Fruit fly (Drosophila melanogaster): ENCODE results near the gene CG7872.

Gene CG7872

DNA sequence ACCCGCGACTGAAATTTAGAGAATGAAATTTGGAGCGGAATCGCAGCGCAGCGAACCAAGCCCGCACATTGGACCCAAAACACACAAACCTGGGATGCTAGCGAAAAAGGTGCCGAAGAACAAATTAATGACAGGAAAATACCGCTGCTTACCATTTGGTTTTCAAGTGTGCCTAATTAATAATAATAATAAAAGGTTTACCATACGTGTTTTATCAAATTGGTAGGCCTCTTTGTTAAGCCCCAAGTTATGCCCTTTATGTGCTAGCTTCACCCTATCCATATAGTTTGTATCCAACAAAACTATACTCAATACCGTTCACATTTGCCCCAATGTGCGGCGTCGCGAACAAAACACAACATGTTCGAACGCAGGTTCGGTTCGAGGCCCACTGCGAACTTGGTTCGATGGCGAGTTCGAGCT, 23.7 kb upstream of the CG7872 start, which contains the start of gene Ac13E (continued):
- peak; percentile 79 for TF ChIP-seq pho (GFP tag; optimal IDR thresholded peaks at IDR 0.05)
- TF ChIP-seq CG1529 (GFP tag; optimal IDR thresholded peaks at IDR 0.05) = peak; percentile 89
- TF ChIP-seq sc (optimal IDR thresholded peaks at IDR 0.05) = no peak
- TF ChIP-seq sc (GFP tag; optimal IDR thresholded peaks at IDR 0.05) = peak; percentile 84
- TF ChIP-seq CG16779 (GFP tag; IDR thresholded peaks at IDR 0.05) = 0 out of 2 replicates have a peak, but pooled peaks have one; percentile 33
- TF ChIP-seq disco-r (GFP tag; optimal IDR thresholded peaks at IDR 0.05) = peak; percentile 70
- no peak for TF ChIP-seq h (optimal IDR thresholded peaks at IDR 0.05)
- TF ChIP-seq dan (GFP tag; IDR thresholded peaks at IDR 0.05) = no peak
- peak; percentile 90 for TF ChIP-seq chn (GFP tag; optimal IDR thresholded peaks at IDR 0.05)
- peak; percentile 85 for TF ChIP-seq Hr3 (GFP tag; optimal IDR thresholded peaks at IDR 0.05)
- peak; percentile 58; the same call in 1 of the 2 replicates for TF ChIP-seq Doc2 (GFP tag; IDR thresholded peaks at IDR 0.05)
- peak; percentile 82 for TF ChIP-seq H2.0 (GFP tag; IDR thresholded peaks at IDR 0.05)
- peak; percentile 71 for TF ChIP-seq trh (GFP tag; optimal IDR thresholded peaks at IDR 0.05)
- peak; percentile 91 for TF ChIP-seq CG8924 (tag; optimal IDR thresholded peaks at IDR 0.05)
- TF ChIP-seq esg (GFP tag; conservative IDR thresholded peaks at IDR 0.05) = peak; percentile 74
- peak; percentile 92 for TF ChIP-seq PHDP (tag; optimal IDR thresholded peaks at IDR 0.05)
- TF ChIP-seq D19B (GFP tag; optimal IDR thresholded peaks at IDR 0.05) = peak; percentile 81
- TF ChIP-seq HHEX (GFP tag; optimal IDR thresholded peaks at IDR 0.05) = peak; percentile 89
- TF ChIP-seq usp (GFP tag; optimal IDR thresholded peaks at IDR 0.05) = no peak
- 0 out of 4 replicates have a peak, but pooled peaks have one; percentile 22 for TF ChIP-seq chinmo (GFP tag; IDR thresholded peaks at IDR 0.05; ENCODE audit: partially characterized antibody)
- peak; percentile 82 for TF ChIP-seq Ada2b (GFP tag; IDR thresholded peaks at IDR 0.05)
- peak; percentile 90 for TF ChIP-seq CG13775 (GFP tag; optimal IDR thresholded peaks at IDR 0.05)
- TF ChIP-seq NK7.1 (GFP tag; optimal IDR thresholded peaks at IDR 0.05) = peak; percentile 43
- peak; percentile 72 for TF ChIP-seq vnd (GFP tag; IDR thresholded peaks at IDR 0.05; ENCODE audit: partially characterized antibody)
- TF ChIP-seq ewg (GFP tag; optimal IDR thresholded peaks at IDR 0.05) = peak; percentile 76
- peak; percentile 83 for TF ChIP-seq CG4328 (GFP tag; optimal IDR thresholded peaks at IDR 0.05)
- peak; percentile 88 for TF ChIP-seq croc (GFP tag; conservative IDR thresholded peaks at IDR 0.05)
- TF ChIP-seq Scr (GFP tag; IDR thresholded peaks at IDR 0.05; ENCODE audit: partially characterized antibody) = peak; percentile 57
- peak; percentile 73; the same call in 1 of the 2 replicates for TF ChIP-seq klu (GFP tag; IDR thresholded peaks at IDR 0.05)
- peak; percentile 58 for TF ChIP-seq CG3995 (GFP tag; optimal IDR thresholded peaks at IDR 0.05)
- peak; percentile 94 for TF ChIP-seq Fer1 (GFP tag; optimal IDR thresholded peaks at IDR 0.05)
- peak; percentile 94 for TF ChIP-seq CG7839 (tag; optimal IDR thresholded peaks at IDR 0.05)
- peak; percentile 93 for TF ChIP-seq CG18599 (GFP tag; optimal IDR thresholded peaks at IDR 0.05)
- TF ChIP-seq pzg (GFP tag; optimal IDR thresholded peaks at IDR 0.05) = no peak
- TF ChIP-seq CG7745 (tag; optimal IDR thresholded peaks at IDR 0.05) = no peak
- TF ChIP-seq zf30C (GFP tag; optimal IDR thresholded peaks at IDR 0.05) = no peak
- TF ChIP-seq ind (GFP tag; optimal IDR thresholded peaks at IDR 0.05) = peak; percentile 88
- peak; percentile 92 for TF ChIP-seq unpg (GFP tag; optimal IDR thresholded peaks at IDR 0.05)
- peak; percentile 57 for TF ChIP-seq MTF-1 (GFP tag; optimal IDR thresholded peaks at IDR 0.05; ENCODE audit: borderline replicate concordance)
- TF ChIP-seq CG7963 (GFP tag; IDR thresholded peaks at IDR 0.05; ENCODE audit: partially characterized antibody) = peak; percentile 56; the same call in 2 of the 3 replicates
- no peak for TF ChIP-seq bigmax (GFP tag; optimal IDR thresholded peaks at IDR 0.05)
- peak; percentile 86 for TF ChIP-seq CG14441 (GFP tag; IDR thresholded peaks at IDR 0.05)
- peak; percentile 59 for TF ChIP-seq CG7928 (GFP tag; optimal IDR thresholded peaks at IDR 0.05)
- peak; percentile 87 for TF ChIP-seq nerfin-1 (tag; optimal IDR thresholded peaks at IDR 0.05)
- TF ChIP-seq nerfin-2 (GFP tag; IDR thresholded peaks at IDR 0.05; ENCODE audit: partially characterized antibody) = peak; percentile 72
- peak; percentile 76 for TF ChIP-seq pnt (GFP tag; optimal IDR thresholded peaks at IDR 0.05)
- peak; percentile 78 for TF ChIP-seq scrt (GFP tag; optimal IDR thresholded peaks at IDR 0.05)
- TF ChIP-seq ab (GFP tag; optimal IDR thresholded peaks at IDR 0.05) = peak; percentile 7
- TF ChIP-seq Hr39 (optimal IDR thresholded peaks at IDR 0.05) = no peak
- TF ChIP-seq CG30431 (GFP tag; optimal IDR thresholded peaks at IDR 0.05) = peak; percentile 79
- TF ChIP-seq HLHmδ (GFP tag; optimal IDR thresholded peaks at IDR 0.05) = no peak

All from whole organism, embryonic.